Worm (Caenorhabditis elegans): ENCODE results near the gene chl-1.

DNA sequence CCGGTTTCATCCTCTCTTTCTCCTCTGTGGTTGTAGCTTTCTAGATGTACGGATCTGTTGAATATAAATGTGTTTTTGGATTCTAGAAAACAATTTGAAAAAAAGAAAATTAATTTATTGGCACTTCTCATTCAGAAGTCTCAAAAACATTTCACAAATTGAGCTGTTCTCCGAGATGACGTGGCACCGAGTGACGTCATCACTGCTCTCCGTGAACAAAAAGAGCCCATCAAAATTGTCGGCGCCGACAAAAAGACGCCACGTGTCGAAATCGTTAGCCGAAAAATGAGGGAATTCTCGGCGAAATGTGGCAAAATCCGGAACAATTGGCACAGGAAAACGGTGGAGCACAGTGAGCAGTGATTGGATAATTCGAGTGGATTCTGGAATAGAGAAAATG is 16.6 kb upstream of the chl-1 start:
- TF ChIP-seq ama-1 (optimal IDR thresholded peaks at IDR 0.05) (no peak), flt-1 (GFP tag; IDR thresholded peaks at IDR 0.05) (no peak), tbx-37 (GFP tag; conservative IDR thresholded peaks at IDR 0.05) (no peak), aly-1 (tag; optimal IDR thresholded peaks at IDR 0.05) (no peak)
